Worm (Caenorhabditis elegans) whole organism, L1 larva: ENCODE results near the gene T02B11.4.

Experiments used
- C16A3.4 ChIP-seq: fragments of 150-350 bp; optimal IDR thresholded peaks from 2 replicates; lab custom pipeline; 2014; ENCODE audit warnings: missing biosample characterization, missing genetic modification characterization
- fkh-4 ChIP-seq: sonication (generic microtip); optimal IDR thresholded peaks from 2 replicates; lab custom pipeline; 2016; ENCODE audit warnings: missing compliant biosample characterization, missing genetic modification characterization, borderline replicate concordance
- nhr-11 ChIP-seq: fragments of 150-350 bp; optimal IDR thresholded peaks from 2 replicates; lab custom pipeline; 2014; ENCODE audit warnings: missing biosample characterization, missing genetic modification characterization
- snu-23 ChIP-seq: sonication (generic microtip); optimal IDR thresholded peaks from 2 replicates; lab custom pipeline; 2016; ENCODE audit warnings: missing genetic modification characterization, missing compliant biosample characterization

- TF ChIP-seq snu-23 (no peak), fkh-4 (tag; lab: Kevin White, UChicago) (no peak), C16A3.4 (tag; lab: Kevin White, UChicago) (no peak), nhr-11 (tag; lab: Kevin White, UChicago) (no peak)
Measured at ce11 chrV:826097-826496, 44.8 kb downstream of the T02B11.4 start, which contains the start of gene F41H8.2.
